Worm (Caenorhabditis elegans) whole organism, early embryonic: ENCODE data around the gene D1086.5.

Experiments
- B0310.2 ChIP-seq: sonication (generic microtip); optimal IDR thresholded peaks from 2 replicates; lab custom pipeline; 2016; ENCODE audit warnings: mild to moderate bottlenecking, missing genetic modification characterization, missing compliant biosample characterization
- F13C5.2 ChIP-seq: sonication (generic microtip); optimal IDR thresholded peaks from 2 replicates; lab custom pipeline; 2017; ENCODE audit warnings: mild to moderate bottlenecking, missing genetic modification characterization, inconsistent platforms, missing compliant biosample characterization
- aly-1 ChIP-seq: sonication (generic microtip); optimal IDR thresholded peaks from 2 replicates; lab custom pipeline; 2016; ENCODE audit warnings: missing genetic modification characterization, missing compliant biosample characterization
- ama-1 ChIP-seq: fragments of 150-350 bp; optimal IDR thresholded peaks from 2 replicates; lab custom pipeline; 2014
- ceh-13 ChIP-seq: fragments of 200-800 bp; sonication (Bioruptor generic); optimal IDR thresholded peaks from 2 replicates; lab custom pipeline; 2018; ENCODE audit warnings: mild to moderate bottlenecking, missing genetic modification characterization, missing compliant biosample characterization
- ceh-36 ChIP-seq: sonication (generic microtip); optimal IDR thresholded peaks from 2 replicates; lab custom pipeline; 2016; ENCODE audit warnings: missing genetic modification characterization, inconsistent platforms, missing compliant biosample characterization
- ets-7 ChIP-seq: sonication (generic microtip); optimal IDR thresholded peaks from 2 replicates; lab custom pipeline; 2016; ENCODE audit warnings: missing genotype, missing genetic modification characterization, missing compliant biosample characterization
- flt-1 ChIP-seq: fragments of 200-800 bp; sonication (Bioruptor generic); IDR thresholded peaks from 2 replicates; pipeline ENCODE4 v1.3.6; 2022; ENCODE audit warnings: missing genetic modification characterization, missing compliant biosample characterization
- hmbx-1 ChIP-seq: sonication (generic microtip); optimal IDR thresholded peaks from 2 replicates; lab custom pipeline; 2016; ENCODE audit warnings: mild to moderate bottlenecking, missing genetic modification characterization, missing compliant biosample characterization
- hmg-4 ChIP-seq: fragments of 200-800 bp; sonication (Bioruptor generic); optimal IDR thresholded peaks from 2 replicates; lab custom pipeline; 2018; ENCODE audit warnings: mild to moderate bottlenecking, missing genetic modification characterization, missing compliant biosample characterization
- hnd-1 ChIP-seq: sonication (generic microtip); optimal IDR thresholded peaks from 2 replicates; lab custom pipeline; 2016; ENCODE audit warnings: missing genetic modification characterization, missing compliant biosample characterization
- pes-1 ChIP-seq: fragments of 200-800 bp; sonication (Bioruptor generic); IDR thresholded peaks from 2 replicates; pipeline ENCODE4 v1.3.6; 2022; ENCODE audit warnings: missing genetic modification reagents, missing genetic modification characterization, missing compliant biosample characterization
- scrt-1 ChIP-seq: fragments of 200-800 bp; sonication (Bioruptor generic); IDR thresholded peaks from 2 replicates; pipeline ENCODE4 v1.3.6; 2022; ENCODE audit warnings: missing genetic modification characterization, missing compliant biosample characterization
- sea-1 ChIP-seq: fragments of 200-800 bp; sonication (Bioruptor generic); conservative IDR thresholded peaks from 2 replicates; pipeline ENCODE4 v1.3.6; 2022; ENCODE audit warnings: missing genetic modification characterization, missing compliant biosample characterization
- tbx-11 ChIP-seq: fragments of 200-800 bp; sonication (Bioruptor generic); IDR thresholded peaks from 2 replicates; pipeline ENCODE4 v1.3.6; 2022; ENCODE audit warnings: missing genetic modification characterization, missing compliant biosample characterization
- tbx-37 ChIP-seq: fragments of 200-800 bp; sonication (Bioruptor generic); conservative IDR thresholded peaks from 2 replicates; pipeline ENCODE4 v1.3.6; 2022; ENCODE audit warnings: missing genetic modification reagents, missing genetic modification characterization, missing compliant biosample characterization
- tra-4 ChIP-seq: sonication (generic microtip); optimal IDR thresholded peaks from 2 replicates; lab custom pipeline; 2017; ENCODE audit warnings: missing genetic modification characterization, missing compliant biosample characterization

Gene D1086.5

DNA sequence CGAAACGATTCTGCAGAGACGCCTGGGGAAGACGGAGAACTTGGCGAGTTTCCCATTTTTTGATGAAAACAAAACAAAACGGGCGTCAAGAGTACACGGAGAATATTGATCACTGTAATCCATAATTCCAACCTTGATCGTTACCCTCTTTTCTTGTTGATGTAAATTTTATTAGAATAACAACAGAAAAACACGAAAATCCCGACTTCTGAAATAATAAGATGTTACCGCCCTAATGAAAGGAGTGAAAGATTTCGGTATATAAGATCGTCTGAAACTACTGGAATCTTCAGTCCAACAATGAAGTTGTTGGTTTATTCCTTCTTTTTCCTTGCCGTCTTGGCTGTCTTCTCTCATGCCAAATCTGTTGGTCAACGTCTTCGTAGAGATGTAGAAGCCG lies 13.8 kb upstream of the D1086.5 start, which contains the start of gene D1086.9:
D1086.9 (plus strand) TSS at position 301 of the 400 bp plus-strand sequence.
- TF ChIP-seq F13C5.2 (tag; lab: Kevin White, UChicago) = no peak
- TF ChIP-seq ama-1 (lab: Kevin White, UChicago) = no peak

DNA sequence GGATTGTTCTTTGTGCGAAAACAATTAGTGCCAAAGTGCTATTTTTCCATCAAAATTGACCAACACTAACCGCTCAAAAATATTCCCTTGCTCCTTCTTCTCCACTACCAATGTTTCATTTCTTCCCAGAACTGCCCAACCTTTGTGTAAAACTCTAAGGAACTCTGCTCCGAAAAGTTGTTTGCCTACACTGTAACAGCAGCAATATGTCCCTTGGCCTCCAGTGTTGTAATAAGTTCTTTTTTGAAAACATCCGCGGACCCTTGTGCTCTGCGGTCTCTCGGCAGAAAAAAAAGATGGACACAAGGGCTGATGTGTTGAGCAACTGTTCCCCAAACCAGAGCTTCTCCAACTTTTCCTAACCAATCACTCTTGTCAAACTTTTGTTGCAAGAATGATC lies 10.7 kb upstream of the D1086.5 start, which contains the start of gene D1086.12:
D1086.12 (plus strand) TSS at position 301 of the 400 bp plus-strand sequence.
- TF ChIP-seq F13C5.2 (tag; lab: Kevin White, UChicago) (no peak), tra-4 (no peak), pes-1 (GFP tag; lab: Robert Waterston, UW) (no peak), sea-1 (GFP tag; lab: Robert Waterston, UW) (no peak), ets-7 (tag; lab: Kevin White, UChicago) (no peak), scrt-1 (GFP tag; lab: Robert Waterston, UW) (no peak), hmbx-1 (tag; lab: Kevin White, UChicago) (no peak), aly-1 (tag; lab: Kevin White, UChicago) (no peak), hmg-4 (GFP tag; lab: Kevin White, UChicago) (no peak), ceh-36 (tag; lab: Kevin White, UChicago) (no peak), B0310.2 (no peak), ama-1 (lab: Kevin White, UChicago) (no peak), flt-1 (GFP tag; lab: Robert Waterston, UW) (no peak), ceh-13 (GFP tag; lab: Kevin White, UChicago) (no peak), tbx-37 (GFP tag; lab: Robert Waterston, UW) (no peak), hnd-1 (tag; lab: Kevin White, UChicago) (no peak), tbx-11 (GFP tag; lab: Robert Waterston, UW) (no peak)

DNA sequence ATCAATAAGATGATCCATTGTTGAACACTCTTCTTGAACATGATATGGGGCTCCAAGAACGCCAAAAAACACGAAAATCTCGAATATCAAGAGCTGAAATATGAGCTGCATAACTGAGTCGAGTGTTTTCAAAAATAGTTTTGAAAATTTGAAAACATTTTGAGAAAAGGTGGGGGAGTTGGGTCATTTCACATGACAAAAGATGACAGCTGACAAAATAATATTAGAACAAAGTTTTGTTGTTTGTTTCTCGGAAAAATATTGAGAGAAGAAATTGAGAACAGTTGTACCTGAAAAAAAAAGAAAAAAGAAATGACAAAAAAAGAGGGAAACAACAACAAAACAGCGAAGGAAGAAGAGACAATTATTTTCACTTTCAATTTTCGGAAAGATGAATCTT lies 8.4 kb upstream of the D1086.5 start, which contains the start of the genes D1086.2 and D1086.1:
D1086.2 (minus strand) TSS at position 150 of the 400 bp plus-strand sequence.
D1086.1 (plus strand) TSS at position 340 of the 400 bp plus-strand sequence.
- no peak for TF ChIP-seq F13C5.2 (tag; lab: Kevin White, UChicago)

DNA sequence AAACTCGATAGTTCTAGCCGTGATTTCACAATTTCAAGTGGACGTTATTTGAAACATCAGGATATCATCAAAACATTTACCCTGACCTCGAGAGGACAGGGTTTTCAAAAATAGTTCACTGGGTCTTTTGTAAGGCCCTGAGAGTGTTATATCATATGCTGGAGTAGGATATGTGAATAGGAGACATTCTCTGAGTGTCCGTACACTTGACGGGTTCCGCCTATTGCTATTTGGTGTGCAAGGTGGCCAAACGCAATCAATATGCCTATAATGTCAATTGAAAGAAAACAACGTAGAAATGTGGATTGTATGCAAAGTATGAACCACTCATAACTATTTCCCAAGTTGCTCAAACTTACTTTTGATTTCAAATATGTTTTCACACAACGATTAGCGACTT lies 7.2 kb upstream of the D1086.5 start:
- TF ChIP-seq B0310.2 (no peak), ceh-13 (GFP tag; lab: Kevin White, UChicago) (no peak), ceh-36 (tag; lab: Kevin White, UChicago) (no peak), scrt-1 (GFP tag; lab: Robert Waterston, UW) (no peak), hmg-4 (GFP tag; lab: Kevin White, UChicago) (no peak), flt-1 (GFP tag; lab: Robert Waterston, UW) (no peak), tbx-11 (GFP tag; lab: Robert Waterston, UW) (no peak), hnd-1 (tag; lab: Kevin White, UChicago) (no peak), sea-1 (GFP tag; lab: Robert Waterston, UW) (no peak), tra-4 (no peak), F13C5.2 (tag; lab: Kevin White, UChicago) (no peak), aly-1 (tag; lab: Kevin White, UChicago) (no peak), ama-1 (lab: Kevin White, UChicago) (no peak), hmbx-1 (tag; lab: Kevin White, UChicago) (no peak), tbx-37 (GFP tag; lab: Robert Waterston, UW) (no peak), pes-1 (GFP tag; lab: Robert Waterston, UW) (no peak)

DNA sequence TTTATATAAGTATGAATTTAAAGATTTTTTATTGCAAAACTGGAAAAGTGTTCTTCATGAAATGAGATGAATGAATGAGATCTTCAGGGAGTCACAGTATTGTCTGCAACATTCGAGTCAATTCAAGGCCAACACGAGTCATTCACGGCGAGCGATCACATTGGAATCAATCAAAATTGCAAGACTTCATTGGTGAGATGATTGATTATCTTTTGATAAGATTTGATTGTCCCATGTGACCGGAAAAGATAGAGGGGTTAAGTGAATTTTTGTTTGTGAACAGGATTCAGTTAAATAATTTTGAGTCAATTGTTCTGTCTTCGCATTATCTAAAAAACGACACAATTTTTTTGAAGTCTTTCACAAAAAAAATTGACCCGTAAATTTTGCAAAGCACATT lies 4.8 kb upstream of the D1086.5 start:
- TF ChIP-seq hmbx-1 (tag; lab: Kevin White, UChicago) (no peak), tbx-37 (GFP tag; lab: Robert Waterston, UW) (no peak), tbx-11 (GFP tag; lab: Robert Waterston, UW) (no peak), tra-4 (no peak), hmg-4 (GFP tag; lab: Kevin White, UChicago) (no peak), B0310.2 (no peak), hnd-1 (tag; lab: Kevin White, UChicago) (no peak), F13C5.2 (tag; lab: Kevin White, UChicago) (no peak), sea-1 (GFP tag; lab: Robert Waterston, UW) (no peak), pes-1 (GFP tag; lab: Robert Waterston, UW) (no peak), ama-1 (lab: Kevin White, UChicago) (no peak), ceh-36 (tag; lab: Kevin White, UChicago) (no peak), flt-1 (GFP tag; lab: Robert Waterston, UW) (no peak), aly-1 (tag; lab: Kevin White, UChicago) (no peak), ets-7 (tag; lab: Kevin White, UChicago) (no peak), ceh-13 (GFP tag; lab: Kevin White, UChicago) (no peak), scrt-1 (GFP tag; lab: Robert Waterston, UW) (no peak)

DNA sequence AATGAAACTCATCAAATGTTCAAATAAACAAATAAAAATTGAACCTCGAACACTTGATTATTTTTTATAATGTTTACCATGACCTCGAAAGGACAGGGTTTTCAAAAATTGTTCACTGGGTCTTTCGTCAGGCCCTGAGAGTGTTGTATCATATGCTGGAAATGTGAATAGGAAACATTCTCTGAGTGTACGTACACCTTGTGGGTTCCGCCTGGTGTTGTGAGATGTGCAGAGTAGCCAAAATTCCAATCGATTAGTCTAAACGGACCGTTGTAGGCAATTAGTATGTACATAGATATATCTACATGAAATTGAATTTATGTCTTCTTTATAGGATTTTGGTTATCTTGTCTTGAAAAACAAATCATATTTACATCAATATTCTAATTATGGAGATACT lies 4.4 kb upstream of the D1086.5 start:
- TF ChIP-seq flt-1 (GFP tag; lab: Robert Waterston, UW) = no peak
- TF ChIP-seq tbx-37 (GFP tag; lab: Robert Waterston, UW) = no peak
- TF ChIP-seq hnd-1 (tag; lab: Kevin White, UChicago) = no peak
- no peak for TF ChIP-seq B0310.2
- TF ChIP-seq pes-1 (GFP tag; lab: Robert Waterston, UW) = no peak
- TF ChIP-seq tbx-11 (GFP tag; lab: Robert Waterston, UW) = no peak
- no peak for TF ChIP-seq ets-7 (tag; lab: Kevin White, UChicago)
- no peak for TF ChIP-seq scrt-1 (GFP tag; lab: Robert Waterston, UW)
- no peak for TF ChIP-seq ceh-36 (tag; lab: Kevin White, UChicago)
- no peak for TF ChIP-seq sea-1 (GFP tag; lab: Robert Waterston, UW)
- no peak for TF ChIP-seq ceh-13 (GFP tag; lab: Kevin White, UChicago)
- no peak for TF ChIP-seq tra-4

DNA sequence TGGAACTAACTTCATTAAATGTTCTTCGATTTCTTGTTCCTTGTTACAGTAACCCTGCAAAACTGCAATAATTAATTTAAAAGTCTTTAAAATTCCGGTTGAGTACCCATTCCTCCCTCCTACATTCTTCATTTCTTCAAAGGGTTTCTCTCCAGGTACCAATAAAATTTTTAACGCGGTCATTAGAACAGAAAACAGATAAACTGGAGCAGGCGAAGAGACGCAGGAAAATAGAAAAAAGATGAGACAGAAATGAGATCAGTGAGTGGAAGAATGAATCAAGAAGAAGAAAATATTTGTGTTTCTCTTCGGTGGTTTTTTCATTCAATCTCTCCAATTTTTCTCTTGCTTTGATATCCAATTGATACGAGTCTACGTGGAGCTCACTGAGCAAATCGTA lies 3.6 kb upstream of the D1086.5 start, which contains the start of gene D1086.8:
D1086.8 (plus strand) TSS at position 301 of the 400 bp plus-strand sequence.
- no peak for TF ChIP-seq ama-1 (lab: Kevin White, UChicago)
- no peak for TF ChIP-seq ceh-13 (GFP tag; lab: Kevin White, UChicago)
- TF ChIP-seq flt-1 (GFP tag; lab: Robert Waterston, UW) = no peak
- no peak for TF ChIP-seq hnd-1 (tag; lab: Kevin White, UChicago)
- no peak for TF ChIP-seq F13C5.2 (tag; lab: Kevin White, UChicago)
- TF ChIP-seq hmbx-1 (tag; lab: Kevin White, UChicago) = no peak
- no peak for TF ChIP-seq scrt-1 (GFP tag; lab: Robert Waterston, UW)
- no peak for TF ChIP-seq ets-7 (tag; lab: Kevin White, UChicago)
- TF ChIP-seq tra-4 = no peak
- no peak for TF ChIP-seq pes-1 (GFP tag; lab: Robert Waterston, UW)
- no peak for TF ChIP-seq ceh-36 (tag; lab: Kevin White, UChicago)
- TF ChIP-seq aly-1 (tag; lab: Kevin White, UChicago) = no peak
- no peak for TF ChIP-seq tbx-37 (GFP tag; lab: Robert Waterston, UW)
